Fruit fly (Drosophila melanogaster) whole organism, pupa: ENCODE results near the gene Rpp21.

Experiments
- CG10348 ChIP-seq: fragments of 200-800 bp; sonication (Bioruptor generic); IDR thresholded peaks from 2 replicates; pipeline ENCODE4 v1.3.6; 2022; ENCODE audit warnings: missing biosample characterization, missing genetic modification characterization
- CG12605 ChIP-seq: fragments of 200-800 bp; sonication (Bioruptor generic); IDR thresholded peaks from 2 replicates; pipeline ENCODE4 v1.3.6; 2022; ENCODE audit warnings: missing biosample characterization, missing genetic modification characterization
- CG13204 ChIP-seq: fragments of 200-800 bp; sonication (Bioruptor generic); optimal IDR thresholded peaks from 2 replicates; lab custom pipeline; 2018; ENCODE audit warnings: missing biosample characterization, mild to moderate bottlenecking, missing genetic modification characterization, moderate library complexity
- CG14655 ChIP-seq: fragments of 200-800 bp; sonication (Bioruptor generic); optimal IDR thresholded peaks from 3 replicates; lab custom pipeline; 2017; ENCODE audit warnings: mild to moderate bottlenecking, missing biosample characterization, missing genetic modification reagents, missing genetic modification characterization
- CG15710 ChIP-seq: fragments of 200-800 bp; sonication (Bioruptor generic); optimal IDR thresholded peaks from 2 replicates; lab custom pipeline; 2018; ENCODE audit warnings: missing biosample characterization, mild to moderate bottlenecking, missing genetic modification characterization, moderate library complexity
- CG17806 ChIP-seq: fragments of 200-800 bp; sonication (Bioruptor generic); optimal IDR thresholded peaks from 2 replicates; lab custom pipeline; 2018; ENCODE audit warnings: missing biosample characterization, mild to moderate bottlenecking, missing genetic modification characterization, moderate library complexity
- CG32121 ChIP-seq: fragments of 200-800 bp; sonication (Bioruptor generic); IDR thresholded peaks from 2 replicates; pipeline ENCODE4 v1.3.6; 2022; ENCODE audit warnings: missing biosample characterization, missing genetic modification characterization
- CG34367 ChIP-seq: fragments of 200-800 bp; sonication (Bioruptor generic); optimal IDR thresholded peaks from 2 replicates; lab custom pipeline; 2018; ENCODE audit warnings: missing biosample characterization, mild to moderate bottlenecking, missing genetic modification characterization
- CG4496 ChIP-seq: fragments of 200-800 bp; sonication (Bioruptor generic); IDR thresholded peaks from 3 replicates; pipeline ENCODE4 v1.3.6; 2022; ENCODE audit warnings: missing biosample characterization, missing genetic modification characterization
- CG8159 ChIP-seq: fragments of 200-800 bp; sonication (Bioruptor generic); optimal IDR thresholded peaks from 3 replicates; lab custom pipeline; 2018; ENCODE audit warnings: missing biosample characterization, mild to moderate bottlenecking, missing genetic modification characterization, moderate library complexity
- CG8301 ChIP-seq: fragments of 200-800 bp; sonication (Bioruptor generic); optimal IDR thresholded peaks from 2 replicates; lab custom pipeline; 2018; ENCODE audit warnings: missing biosample characterization, mild to moderate bottlenecking, missing genetic modification characterization
- CG9948 ChIP-seq: fragments of 200-800 bp; sonication (Bioruptor generic); optimal IDR thresholded peaks from 2 replicates; lab custom pipeline; 2018; ENCODE audit warnings: missing biosample characterization, mild to moderate bottlenecking, missing genetic modification characterization, moderate library complexity
- D1 ChIP-seq: fragments of 200-800 bp; sonication (Bioruptor generic); optimal IDR thresholded peaks from 2 replicates; lab custom pipeline; 2018; ENCODE audit warnings: missing biosample characterization, mild to moderate bottlenecking, missing genetic modification characterization, moderate library complexity
- EcR ChIP-seq: fragments of 200-800 bp; sonication (Bioruptor generic); optimal IDR thresholded peaks from 3 replicates; lab custom pipeline; 2019; ENCODE audit warnings: missing biosample characterization, missing genetic modification characterization, mild to moderate bottlenecking, moderate library complexity, missing genetic modification reagents
- Ets98B ChIP-seq: fragments of 200-800 bp; sonication (Bioruptor generic); IDR thresholded peaks from 2 replicates; pipeline ENCODE4 v1.3.6; 2022; ENCODE audit warnings: missing biosample characterization, missing genetic modification characterization
- Pif1A ChIP-seq: fragments of 200-800 bp; sonication (Bioruptor generic); optimal IDR thresholded peaks from 3 replicates; lab custom pipeline; 2016; ENCODE audit warnings: missing biosample characterization, missing genetic modification characterization
- Pif1B ChIP-seq: fragments of 200-800 bp; sonication (Bioruptor generic); optimal IDR thresholded peaks from 3 replicates; lab custom pipeline; 2016; ENCODE audit warnings: missing biosample characterization, missing genetic modification characterization
- Snoo ChIP-seq: fragments of 200-800 bp; sonication (Bioruptor generic); optimal IDR thresholded peaks from 3 replicates; lab custom pipeline; 2017; ENCODE audit warnings: missing biosample characterization, mild to moderate bottlenecking, missing genetic modification characterization, inconsistent platforms
- fd96Ca ChIP-seq: fragments of 200-800 bp; sonication (Bioruptor generic); IDR thresholded peaks from 3 replicates; pipeline ENCODE4 v1.3.6; 2022; ENCODE audit warnings: missing biosample characterization, missing genetic modification characterization
- gl ChIP-seq: fragments of 200-800 bp; sonication (Bioruptor generic); optimal IDR thresholded peaks from 2 replicates; lab custom pipeline; 2018; ENCODE audit warnings: missing biosample characterization, mild to moderate bottlenecking, missing genetic modification characterization
- rn ChIP-seq: fragments of 200-800 bp; sonication (Bioruptor generic); IDR thresholded peaks from 2 replicates; pipeline ENCODE4 v1.3.6; 2022; ENCODE audit warnings: missing biosample characterization, missing genetic modification characterization

Gene Rpp21

DNA sequence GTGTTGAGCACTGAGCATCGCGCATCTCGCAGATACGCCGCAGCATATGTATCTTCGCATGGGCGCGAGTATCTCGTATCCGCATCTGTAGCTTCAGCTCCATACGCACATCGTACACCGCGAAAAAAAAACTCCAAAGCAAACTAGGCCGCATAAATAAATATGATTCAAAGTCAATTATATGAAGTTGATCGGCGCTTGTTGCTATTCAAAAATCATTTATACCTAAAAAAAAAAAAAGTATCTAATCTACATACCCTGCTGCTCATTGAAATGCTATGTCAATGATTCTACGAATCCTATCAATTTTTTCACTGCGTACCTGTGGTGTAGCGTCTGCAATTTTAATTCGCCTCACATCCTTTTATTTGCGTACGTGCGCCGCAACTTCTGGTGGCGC lies 50.2 kb downstream of the Rpp21 start:
- TF ChIP-seq CG13204 (GFP tag; lab: Kevin White, UChicago) (no peak), CG8301 (tag; lab: Kevin White, UChicago) (peak; percentile 45), Ets98B (GFP tag; lab: Robert Waterston, UW) (no peak), CG15710 (peak; percentile 44), CG10348 (GFP tag; lab: Robert Waterston, UW) (no peak), CG12605 (GFP tag; lab: Robert Waterston, UW) (no peak), Pif1A (GFP tag; lab: Kevin White, UChicago) (peak; percentile 43), D1 (tag; lab: Kevin White, UChicago) (no peak), rn (GFP tag; lab: Robert Waterston, UW) (no peak), EcR (no peak), Snoo (tag; lab: Kevin White, UChicago) (no peak), Pif1B (GFP tag; lab: Kevin White, UChicago) (peak; percentile 49), fd96Ca (GFP tag; lab: Robert Waterston, UW) (no peak), CG4496 (0 out of 3 replicates have a peak, but pooled peaks have one; percentile 47), CG34367 (tag; lab: Kevin White, UChicago) (peak; percentile 7), CG14655 (peak; percentile 70), CG17806 (tag; lab: Kevin White, UChicago) (peak; percentile 37), CG9948 (peak; percentile 41), CG8159 (tag; lab: Kevin White, UChicago) (peak; percentile 27), gl (tag; lab: Kevin White, UChicago) (no peak), CG32121 (GFP tag; lab: Robert Waterston, UW) (0 out of 2 replicates have a peak, but pooled peaks have one; percentile 41)

- TF ChIP-seq CG14655 (no peak), CG8301 (tag; lab: Kevin White, UChicago) (no peak), gl (tag; lab: Kevin White, UChicago) (no peak), Ets98B (GFP tag; lab: Robert Waterston, UW) (no peak), Snoo (tag; lab: Kevin White, UChicago) (no peak), CG34367 (tag; lab: Kevin White, UChicago) (no peak), Pif1B (GFP tag; lab: Kevin White, UChicago) (no peak), CG9948 (no peak), CG32121 (GFP tag; lab: Robert Waterston, UW) (no peak), D1 (tag; lab: Kevin White, UChicago) (no peak), CG10348 (GFP tag; lab: Robert Waterston, UW) (no peak), CG12605 (GFP tag; lab: Robert Waterston, UW) (no peak), rn (GFP tag; lab: Robert Waterston, UW) (no peak), CG13204 (GFP tag; lab: Kevin White, UChicago) (no peak), CG4496 (no peak), Pif1A (GFP tag; lab: Kevin White, UChicago) (no peak)
Observed at dm6 chrX:1082417-1082816, 51.9 kb downstream of the Rpp21 start.
